Fruit fly (Drosophila melanogaster) whole organism: ENCODE results near the gene CG14803.

Experiments
- CG8478 ChIP-seq: fragments of >200 bp; optimal IDR thresholded peaks from 2 replicates; lab custom pipeline; 2018; ENCODE audit warnings: inconsistent platforms
- Dll ChIP-seq: fragments of >200 bp; optimal IDR thresholded peaks from 2 replicates; lab custom pipeline; 2017
- EcR ChIP-seq, 2 experiments: fragments of >200 bp; optimal IDR thresholded peaks; 2 replicates each; lab custom pipeline; 2017; ENCODE audit warnings: missing biosample characterization in 2 of 2, missing genetic modification characterization in 2 of 2, missing genetic modification reagents in 2 of 2
- pan ChIP-seq: fragments of >200 bp; optimal IDR thresholded peaks from 2 replicates; lab custom pipeline; 2017
- psq ChIP-seq: fragments of >200 bp; optimal IDR thresholded peaks from 2 replicates; lab custom pipeline; 2017
- usp ChIP-seq: fragments of >200 bp; optimal IDR thresholded peaks from 2 replicates; lab custom pipeline; 2017; ENCODE audit warnings: missing biosample characterization, missing genetic modification characterization, mixed read lengths

- TF ChIP-seq pan (lab: Kevin White, UChicago) (no peak), CG8478 (lab: Kevin White, UChicago) (no peak), psq (lab: Kevin White, UChicago) (no peak), usp (GFP tag; lab: Kevin White, UChicago) (no peak), Dll (lab: Kevin White, UChicago) (no peak), EcR (GFP tag; optimal IDR thresholded peaks at IDR 0.05; lab: Kevin White, UChicago) (no peak)
Observed at dm6 chrX:1903077-1903476, 34.4 kb downstream of the CG14803 start, which contains the start of gene CG32801.
